Worm (Caenorhabditis elegans) whole organism, midembryonic: ENCODE measurements around the gene srg-58.
A peak's percentile ranks its signal among the peaks of the same experiment; 100 is the strongest.

Experiments used
- T22C8.4 ChIP-seq: fragments of 200-800 bp; sonication (Bioruptor generic); IDR thresholded peaks from 2 replicates; pipeline ENCODE4 v1.3.6; 2022; ENCODE audit warnings: missing genetic modification characterization, missing compliant biosample characterization
- cog-1 ChIP-seq: sonication (generic microtip); optimal IDR thresholded peaks from 2 replicates; lab custom pipeline; 2016; ENCODE audit warnings: missing genetic modification characterization, missing compliant biosample characterization
- flt-1 ChIP-seq: fragments of 200-800 bp; sonication (Bioruptor generic); IDR thresholded peaks from 2 replicates; pipeline ENCODE4 v1.3.6; 2022; ENCODE audit warnings: missing genetic modification characterization, missing compliant biosample characterization
- klf-2 ChIP-seq: fragments of 200-800 bp; sonication (Bioruptor generic); conservative IDR thresholded peaks from 2 replicates; pipeline ENCODE4 v1.3.6; 2022; ENCODE audit warnings: missing genetic modification reagents, missing genetic modification characterization, missing compliant biosample characterization
- med-1 ChIP-seq: sonication (generic microtip); optimal IDR thresholded peaks from 2 replicates; lab custom pipeline; 2017; ENCODE audit warnings: missing genetic modification characterization, mild to moderate bottlenecking, missing compliant biosample characterization, antibody characterized with exemption, missing genetic modification reagents; ENCODE audit not compliant: insufficient read depth
- ref-1 ChIP-seq: fragments of 200-800 bp; sonication (Bioruptor generic); conservative IDR thresholded peaks from 2 replicates; pipeline ENCODE4 v1.3.6; 2022; ENCODE audit warnings: missing genetic modification reagents, missing genetic modification characterization, missing compliant biosample characterization
- tab-1 ChIP-seq: fragments of 200-800 bp; sonication (Bioruptor generic); IDR thresholded peaks from 2 replicates; pipeline ENCODE4 v1.3.6; 2022; ENCODE audit warnings: missing genetic modification characterization, missing compliant biosample characterization
- ztf-23 ChIP-seq: fragments of 200-800 bp; sonication (Bioruptor generic); IDR thresholded peaks from 2 replicates; pipeline ENCODE4 v1.3.6; 2022; ENCODE audit warnings: missing genetic modification reagents, missing genetic modification characterization, missing compliant biosample characterization
- ztf-29 ChIP-seq: fragments of 200-800 bp; sonication (Bioruptor generic); IDR thresholded peaks from 2 replicates; pipeline ENCODE4 v1.3.6; 2022; ENCODE audit warnings: missing genetic modification reagents, missing genetic modification characterization, missing compliant biosample characterization

srg-58 gene

ce11 chrV:2774042-2774441 lies 14.7 kb upstream of the srg-58 start, which contains the start of gene srj-18:
TSS of gene srj-18 (plus strand) at chrV:2774342.
- no peak for TF ChIP-seq med-1 (GFP tag; lab: Kevin White, UChicago)
- TF ChIP-seq ztf-29 = no peak
- no peak for TF ChIP-seq ztf-23 (GFP tag; lab: Robert Waterston, UW)
- no peak for TF ChIP-seq cog-1
- TF ChIP-seq T22C8.4 (GFP tag; lab: Robert Waterston, UW) = no peak
- no peak for TF ChIP-seq flt-1 (GFP tag; lab: Robert Waterston, UW)
- no peak for TF ChIP-seq tab-1 (GFP tag; lab: Robert Waterston, UW)
- no peak for TF ChIP-seq ref-1 (GFP tag; lab: Robert Waterston, UW)
- no peak for TF ChIP-seq klf-2 (GFP tag; lab: Robert Waterston, UW)

ce11 chrV:2771560-2771959 lies 12.2 kb upstream of the srg-58 start, which contains the start of gene srh-56:
TSS of gene srh-56 (plus strand) at chrV:2771860.
- TF ChIP-seq ztf-29 (no peak), tab-1 (GFP tag; lab: Robert Waterston, UW) (no peak), klf-2 (GFP tag; lab: Robert Waterston, UW) (no peak), flt-1 (GFP tag; lab: Robert Waterston, UW) (no peak), med-1 (GFP tag; lab: Kevin White, UChicago) (no peak), T22C8.4 (GFP tag; lab: Robert Waterston, UW) (no peak), cog-1 (no peak), ref-1 (GFP tag; lab: Robert Waterston, UW) (no peak), ztf-23 (GFP tag; lab: Robert Waterston, UW) (no peak)

- TF ChIP-seq T22C8.4 (GFP tag; lab: Robert Waterston, UW) (no peak), cog-1 (no peak), ref-1 (GFP tag; lab: Robert Waterston, UW) (no peak), klf-2 (GFP tag; lab: Robert Waterston, UW) (no peak), med-1 (GFP tag; lab: Kevin White, UChicago) (no peak), flt-1 (GFP tag; lab: Robert Waterston, UW) (no peak), ztf-29 (no peak), tab-1 (GFP tag; lab: Robert Waterston, UW) (no peak)
Measured at ce11 chrV:2769754-2770153, 10.4 kb upstream of the srg-58 start, which contains the start of gene dhs-15. TSS of gene dhs-15 (minus strand) at chrV:2769854.

ce11 chrV:2767465-2767864 lies 8.1 kb upstream of the srg-58 start, which contains the start of gene R05D8.9:
TSS of gene R05D8.9 (minus strand) at chrV:2767565.
- TF ChIP-seq ref-1 (GFP tag; lab: Robert Waterston, UW) = no peak
- TF ChIP-seq T22C8.4 (GFP tag; lab: Robert Waterston, UW) = no peak
- TF ChIP-seq flt-1 (GFP tag; lab: Robert Waterston, UW) = no peak
- no peak for TF ChIP-seq cog-1
- no peak for TF ChIP-seq klf-2 (GFP tag; lab: Robert Waterston, UW)
- TF ChIP-seq tab-1 (GFP tag; lab: Robert Waterston, UW) = no peak
- no peak for TF ChIP-seq ztf-23 (GFP tag; lab: Robert Waterston, UW)
- TF ChIP-seq med-1 (GFP tag; lab: Kevin White, UChicago) = no peak
- no peak for TF ChIP-seq ztf-29

ce11 chrV:2765052-2765451 lies 5.7 kb upstream of the srg-58 start, which contains the start of gene dhs-14:
TSS of gene dhs-14 (minus strand) at chrV:2765200.
- TF ChIP-seq T22C8.4 (GFP tag; lab: Robert Waterston, UW) (no peak), klf-2 (GFP tag; lab: Robert Waterston, UW) (no peak), flt-1 (GFP tag; lab: Robert Waterston, UW) (no peak), tab-1 (GFP tag; lab: Robert Waterston, UW) (no peak), cog-1 (no peak), ztf-29 (no peak), ref-1 (GFP tag; lab: Robert Waterston, UW) (no peak), med-1 (GFP tag; lab: Kevin White, UChicago) (no peak), ztf-23 (GFP tag; lab: Robert Waterston, UW) (no peak)

ce11 chrV:2763105-2763504 lies 3.7 kb upstream of the srg-58 start, which contains the start of gene R05D8.7:
TSS of gene R05D8.7 (minus strand) at chrV:2763208.
- no peak for TF ChIP-seq tab-1 (GFP tag; lab: Robert Waterston, UW)
- no peak for TF ChIP-seq flt-1 (GFP tag; lab: Robert Waterston, UW)
- no peak for TF ChIP-seq ztf-29
- TF ChIP-seq klf-2 (GFP tag; lab: Robert Waterston, UW) = no peak
- TF ChIP-seq T22C8.4 (GFP tag; lab: Robert Waterston, UW) = no peak
- TF ChIP-seq med-1 (GFP tag; lab: Kevin White, UChicago) = no peak
- no peak for TF ChIP-seq cog-1
- TF ChIP-seq ref-1 (GFP tag; lab: Robert Waterston, UW) = no peak
- no peak for TF ChIP-seq ztf-23 (GFP tag; lab: Robert Waterston, UW)

- TF ChIP-seq ztf-29 (no peak), klf-2 (GFP tag; lab: Robert Waterston, UW) (no peak), T22C8.4 (GFP tag; lab: Robert Waterston, UW) (no peak), ref-1 (GFP tag; lab: Robert Waterston, UW) (no peak)
Measured at ce11 chrV:2761470-2761869, 2.1 kb upstream of the srg-58 start.

- TF ChIP-seq T22C8.4 (GFP tag; lab: Robert Waterston, UW) (no peak), tab-1 (GFP tag; lab: Robert Waterston, UW) (0 out of 2 replicates have a peak, but pooled peaks have one; percentile 39), ztf-23 (GFP tag; lab: Robert Waterston, UW) (no peak), flt-1 (GFP tag; lab: Robert Waterston, UW) (no peak), ztf-29 (no peak), klf-2 (GFP tag; lab: Robert Waterston, UW) (0 out of 2 replicates have a peak, but pooled peaks have one; percentile 11)
Measured at ce11 chrV:2758437-2758836, 919 bp downstream of the srg-58 start.

- no peak for TF ChIP-seq cog-1
- no peak for TF ChIP-seq flt-1 (GFP tag; lab: Robert Waterston, UW)
- TF ChIP-seq T22C8.4 (GFP tag; lab: Robert Waterston, UW) = no peak
- no peak for TF ChIP-seq klf-2 (GFP tag; lab: Robert Waterston, UW)
- no peak for TF ChIP-seq med-1 (GFP tag; lab: Kevin White, UChicago)
- TF ChIP-seq tab-1 (GFP tag; lab: Robert Waterston, UW) = no peak
- TF ChIP-seq ref-1 (GFP tag; lab: Robert Waterston, UW) = no peak
- TF ChIP-seq ztf-29 = no peak
- TF ChIP-seq ztf-23 (GFP tag; lab: Robert Waterston, UW) = no peak
Measured at ce11 chrV:2757226-2757893, 2.0 kb downstream of the srg-58 start, which contains the start of gene srx-28. TSS of gene srx-28 (minus strand) at chrV:2757276.
